Worm (Caenorhabditis elegans): ENCODE data around the gene F38B2.6.
A peak's percentile ranks its signal among the peaks of the same experiment; 100 is the strongest.

The F38B2.6 gene

DNA sequence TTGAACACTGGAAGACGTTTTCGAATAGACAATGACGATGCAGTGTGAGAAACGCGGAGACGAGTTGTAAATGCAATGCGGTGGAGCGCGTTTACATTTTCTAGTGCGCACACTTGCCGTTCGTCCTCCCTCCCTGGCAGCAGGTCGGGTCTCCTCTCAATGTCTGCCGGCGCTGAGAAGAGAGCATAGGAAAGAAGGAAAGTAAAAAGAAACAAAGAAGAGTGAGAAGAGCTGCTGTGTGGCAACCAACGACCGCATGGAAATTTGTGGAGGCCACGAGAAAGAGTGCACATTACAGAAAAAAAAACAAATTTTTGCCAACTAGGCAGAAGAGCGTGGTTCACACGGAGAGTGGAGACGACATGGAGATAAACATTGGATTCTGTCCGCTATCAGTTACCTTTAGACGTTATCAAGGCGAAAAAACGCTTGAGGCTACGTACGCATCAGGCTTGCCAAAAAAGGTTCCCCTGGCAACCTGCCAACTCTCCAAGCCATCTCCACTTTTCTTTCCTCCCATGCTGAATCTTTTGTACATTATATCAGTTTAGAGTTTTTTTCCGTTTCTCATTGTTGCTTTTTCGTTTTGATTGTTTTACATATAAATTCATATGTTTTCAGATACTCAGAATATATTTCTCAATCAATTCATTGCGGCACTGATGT, 18.7 kb upstream of the F38B2.6 start, which contains the start of the genes snrp-40.1 and F08G12.3 (continued):
- no peak for TF ChIP-seq lin-39 (tag; optimal IDR thresholded peaks at IDR 0.05)
- no peak for TF ChIP-seq ets-5 (GFP tag; IDR thresholded peaks at IDR 0.05)
- TF ChIP-seq mab-9 (GFP tag; IDR thresholded peaks at IDR 0.05): no peak
- TF ChIP-seq aha-1 (tag; optimal IDR thresholded peaks at IDR 0.05): no peak
- peak; percentile 59 for TF ChIP-seq fkh-10 (GFP tag; optimal IDR thresholded peaks at IDR 0.05)
- peak; percentile 34 for TF ChIP-seq elt-2 (tag; optimal IDR thresholded peaks at IDR 0.05)
- TF ChIP-seq lir-3 (tag; optimal IDR thresholded peaks at IDR 0.05; ENCODE audit: poor library complexity): peak; percentile 36
- no peak for TF ChIP-seq unc-62 (GFP tag; optimal IDR thresholded peaks at IDR 0.05)
- no peak for TF ChIP-seq sptf-1 (tag; optimal IDR thresholded peaks at IDR 0.05)
- peak; percentile 48 for TF ChIP-seq fos-1 (tag; optimal IDR thresholded peaks at IDR 0.05)
- peak; percentile 99 for TF ChIP-seq lin-14 (GFP tag; optimal IDR thresholded peaks at IDR 0.05)
- TF ChIP-seq isw-1 (GFP tag; IDR thresholded peaks at IDR 0.05): peak; percentile 55
- peak; percentile 53 to 69 for TF ChIP-seq efl-1 (optimal IDR thresholded peaks at IDR 0.05)
- TF ChIP-seq efl-1 (GFP tag; optimal IDR thresholded peaks at IDR 0.05 in 1 of 2): peak; percentile 28 to 91
- peak; percentile 76 for TF ChIP-seq nhr-47 (tag; optimal IDR thresholded peaks at IDR 0.05)
- no peak for TF ChIP-seq ama-1 (optimal IDR thresholded peaks at IDR 0.05)
- peak; percentile 73 for TF ChIP-seq xbp-1 (tag; optimal IDR thresholded peaks at IDR 0.05)
- peak; percentile 83 for TF ChIP-seq pag-3 (tag; optimal IDR thresholded peaks at IDR 0.05; ENCODE audit: borderline replicate concordance, insufficient read depth)
- peak; percentile 87 for TF ChIP-seq nhr-71 (tag; optimal IDR thresholded peaks at IDR 0.05)
- no peak for TF ChIP-seq ces-1 (GFP tag; optimal IDR thresholded peaks at IDR 0.05)
- peak; percentile 63 for TF ChIP-seq snpc-4 (tag; optimal IDR thresholded peaks at IDR 0.05)
- peak; percentile 33 for TF ChIP-seq ztf-4 (tag; optimal IDR thresholded peaks at IDR 0.05)
- peak; percentile 63 for TF ChIP-seq unc-86 (tag; optimal IDR thresholded peaks at IDR 0.05)
- no peak for TF ChIP-seq irx-1 (tag; optimal IDR thresholded peaks at IDR 0.05)
- no peak for TF ChIP-seq hlh-4 (tag; optimal IDR thresholded peaks at IDR 0.05)
- TF ChIP-seq efl-3 (GFP tag; optimal IDR thresholded peaks at IDR 0.05): no peak
- TF ChIP-seq mef-2 (tag; optimal IDR thresholded peaks at IDR 0.05): no peak
- peak; percentile 87 for TF ChIP-seq mep-1 (tag; optimal IDR thresholded peaks at IDR 0.05)
- no peak for TF ChIP-seq Y116A8C.19 (tag; optimal IDR thresholded peaks at IDR 0.05; ENCODE audit: borderline replicate concordance)
- TF ChIP-seq nhr-76 (tag; optimal IDR thresholded peaks at IDR 0.05): no peak
- peak; percentile 70 for TF ChIP-seq dsc-1 (tag; optimal IDR thresholded peaks at IDR 0.05)
- no peak for TF ChIP-seq hlh-17 (GFP tag; optimal IDR thresholded peaks at IDR 0.05; ENCODE audit: borderline replicate concordance)
- peak; percentile 75 for TF ChIP-seq lin-13 (GFP tag; optimal IDR thresholded peaks at IDR 0.05)
- TF ChIP-seq C16A3.4 (tag; optimal IDR thresholded peaks at IDR 0.05): peak; percentile 83
- no peak for TF ChIP-seq vab-15 (tag; optimal IDR thresholded peaks at IDR 0.05)
- TF ChIP-seq pqm-1 (tag; optimal IDR thresholded peaks at IDR 0.05): no peak
- TF ChIP-seq zag-1 (tag; optimal IDR thresholded peaks at IDR 0.05): no peak
- no peak for TF ChIP-seq ceh-90 (tag; optimal IDR thresholded peaks at IDR 0.05)
- TF ChIP-seq egl-27 (tag; optimal IDR thresholded peaks at IDR 0.05): no peak

DNA sequence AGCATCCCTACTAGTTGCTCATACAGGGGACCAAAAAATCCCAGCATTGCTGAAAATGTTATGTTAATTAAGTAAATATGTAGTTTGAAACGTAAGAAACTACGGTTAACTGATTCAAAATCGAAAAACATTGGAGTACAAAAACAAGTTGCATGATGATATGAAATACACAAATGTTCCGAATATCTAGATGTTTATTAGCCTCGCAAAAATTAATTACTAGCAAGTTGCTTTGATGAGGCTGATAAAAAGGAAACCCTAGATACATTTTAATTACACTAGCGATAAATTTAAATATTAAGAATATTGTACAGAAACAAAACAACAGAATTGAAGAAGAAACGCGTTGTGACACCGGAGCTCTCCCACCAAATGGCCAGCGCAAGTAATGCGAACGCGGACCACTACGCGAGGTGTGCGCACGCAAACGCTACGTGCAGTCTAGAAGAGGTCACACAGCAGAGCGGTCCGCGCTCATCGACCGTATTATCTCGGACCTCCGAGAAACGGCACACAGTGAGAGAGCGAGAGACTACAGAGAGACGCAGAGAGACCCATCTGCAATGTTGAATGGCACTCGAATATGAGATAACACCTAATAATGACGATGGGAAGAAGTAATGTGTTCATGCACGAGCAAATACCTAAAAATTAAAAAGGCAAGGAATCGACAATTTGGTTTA, 15.8 kb upstream of the F38B2.6 start, which contains the start of gene inx-2:
TSS of gene inx-2 (minus strand) at position 51 of the 683 bp plus-strand sequence.
- TF ChIP-seq ztf-4 (tag; optimal IDR thresholded peaks at IDR 0.05) (no peak), lin-35 (GFP tag; optimal IDR thresholded peaks at IDR 0.05) (no peak), sox-4 (tag; optimal IDR thresholded peaks at IDR 0.05) (no peak), nhr-90 (tag; optimal IDR thresholded peaks at IDR 0.05; ENCODE audit: poor library complexity) (no peak), efl-1 (optimal IDR thresholded peaks at IDR 0.05) (no peak), efl-1 (GFP tag; optimal IDR thresholded peaks at IDR 0.05 in 1 of 2) (no peak), aha-1 (tag; optimal IDR thresholded peaks at IDR 0.05) (no peak), zip-4 (GFP tag; optimal IDR thresholded peaks at IDR 0.05) (no peak), zag-1 (tag; optimal IDR thresholded peaks at IDR 0.05) (no peak), lin-13 (GFP tag; optimal IDR thresholded peaks at IDR 0.05) (no peak), dpl-1 (GFP tag; optimal IDR thresholded peaks at IDR 0.05) (no peak), xbp-1 (tag; optimal IDR thresholded peaks at IDR 0.05) (no peak), fkh-8 (tag; optimal IDR thresholded peaks at IDR 0.05) (no peak), blmp-1 (tag; optimal IDR thresholded peaks at IDR 0.05) (no peak), ama-1 (optimal IDR thresholded peaks at IDR 0.05) (no peak), vab-15 (tag; optimal IDR thresholded peaks at IDR 0.05) (no peak), Y116A8C.19 (tag; optimal IDR thresholded peaks at IDR 0.05; ENCODE audit: borderline replicate concordance) (no peak)
